Fruit fly (Drosophila melanogaster) whole organism, embryonic: ENCODE results near the gene ksr.

Experiments
- Atf-2 ChIP-seq: fragments of 200-800 bp; sonication (Bioruptor generic); optimal IDR thresholded peaks from 2 replicates; lab custom pipeline; 2016; ENCODE audit warnings: missing biosample characterization, missing genetic modification characterization
- CG10431 ChIP-seq: fragments of 200-800 bp; sonication (Bioruptor generic); optimal IDR thresholded peaks from 3 replicates; lab custom pipeline; 2018; ENCODE audit warnings: missing biosample characterization, mild to moderate bottlenecking, missing genetic modification characterization
- CG10543 ChIP-seq: fragments of 200-800 bp; sonication (Bioruptor generic); optimal IDR thresholded peaks from 3 replicates; lab custom pipeline; 2017; ENCODE audit warnings: missing biosample characterization, mild to moderate bottlenecking, missing genetic modification characterization, moderate library complexity
- CG11456 ChIP-seq: fragments of 200-800 bp; sonication (Bioruptor generic); IDR thresholded peaks from 3 replicates; pipeline ENCODE4 v1.3.6; 2022; ENCODE audit warnings: missing biosample characterization, missing genetic modification characterization
- CG11560 ChIP-seq: fragments of 200-800 bp; sonication (Bioruptor generic); IDR thresholded peaks from 3 replicates; pipeline ENCODE4 v1.3.6; 2022; ENCODE audit warnings: missing biosample characterization, missing genetic modification characterization
- CG12219 ChIP-seq: fragments of 200-800 bp; sonication (Bioruptor generic); optimal IDR thresholded peaks from 3 replicates; lab custom pipeline; 2018; ENCODE audit warnings: missing biosample characterization, mild to moderate bottlenecking, missing genetic modification characterization
- CG15514 ChIP-seq: fragments of 200-800 bp; sonication (Bioruptor generic); optimal IDR thresholded peaks from 3 replicates; lab custom pipeline; 2017; ENCODE audit warnings: missing biosample characterization, missing genetic modification characterization, mild to moderate bottlenecking, moderate library complexity, missing genetic modification reagents
- CG15696 ChIP-seq: fragments of 200-800 bp; sonication (Bioruptor generic); optimal IDR thresholded peaks from 2 replicates; lab custom pipeline; 2019; ENCODE audit warnings: missing biosample characterization, mild to moderate bottlenecking, missing genetic modification characterization, moderate library complexity
- CG16813 ChIP-seq: fragments of 200-800 bp; sonication (Bioruptor generic); IDR thresholded peaks from 3 replicates; pipeline ENCODE4 v1.3.6; 2022; ENCODE audit warnings: missing biosample characterization, missing genetic modification characterization; ENCODE audit not compliant: partially characterized antibody
- CG18764 ChIP-seq: fragments of 200-800 bp; sonication (Bioruptor generic); optimal IDR thresholded peaks from 3 replicates; lab custom pipeline; 2016; ENCODE audit warnings: missing biosample characterization, missing genetic modification characterization
- CG30431 ChIP-seq: fragments of 200-800 bp; sonication (Bioruptor generic); optimal IDR thresholded peaks from 2 replicates; lab custom pipeline; 2017; ENCODE audit warnings: missing biosample characterization, missing genetic modification characterization
- CG3847 ChIP-seq: fragments of 200-800 bp; sonication (Bioruptor generic); IDR thresholded peaks from 2 replicates; pipeline ENCODE4 v1.3.6; 2022; ENCODE audit warnings: missing biosample characterization, missing genetic modification characterization
- CG4404 ChIP-seq: fragments of 200-800 bp; sonication (Bioruptor generic); IDR thresholded peaks from 2 replicates; pipeline ENCODE4 v1.3.6; 2022; ENCODE audit warnings: missing biosample characterization, missing genetic modification characterization
- CG6683 ChIP-seq: fragments of 200-800 bp; sonication (Bioruptor generic); optimal IDR thresholded peaks from 2 replicates; lab custom pipeline; 2017; ENCODE audit warnings: missing biosample characterization, mild to moderate bottlenecking, missing genetic modification characterization, missing genetic modification reagents
- CG7357 ChIP-seq: fragments of 200-800 bp; sonication (Bioruptor generic); IDR thresholded peaks from 3 replicates; pipeline ENCODE4 v1.3.6; 2022; ENCODE audit warnings: missing biosample characterization, missing genetic modification characterization
- CG7928 ChIP-seq: fragments of 200-800 bp; sonication (Bioruptor generic); optimal IDR thresholded peaks from 2 replicates; lab custom pipeline; 2017; ENCODE audit warnings: missing biosample characterization, mild to moderate bottlenecking, missing genetic modification characterization
- CG8388 ChIP-seq: fragments of 200-800 bp; sonication (Bioruptor generic); optimal IDR thresholded peaks from 2 replicates; lab custom pipeline; 2019; ENCODE audit warnings: missing biosample characterization, mild to moderate bottlenecking, missing genetic modification characterization, moderate library complexity
- CG9727 ChIP-seq: fragments of 200-800 bp; sonication (Bioruptor generic); optimal IDR thresholded peaks from 3 replicates; lab custom pipeline; 2017; ENCODE audit warnings: missing biosample characterization, mild to moderate bottlenecking, missing genetic modification characterization
- E2f1 ChIP-seq: fragments of 200-800 bp; sonication (Bioruptor generic); IDR thresholded peaks from 2 replicates; pipeline ENCODE4 v1.3.6; 2022; ENCODE audit warnings: missing biosample characterization, missing genetic modification characterization
- Hand ChIP-seq: fragments of 200-800 bp; sonication (Bioruptor generic); optimal IDR thresholded peaks from 2 replicates; lab custom pipeline; 2017; ENCODE audit warnings: mild to moderate bottlenecking, missing biosample characterization, missing genetic modification reagents, missing genetic modification characterization
- Hey ChIP-seq: fragments of 200-800 bp; sonication (Bioruptor generic); optimal IDR thresholded peaks from 3 replicates; lab custom pipeline; 2018; ENCODE audit warnings: missing biosample characterization, mild to moderate bottlenecking, missing genetic modification characterization
- Hr78 ChIP-seq, 2 experiments: fragments of 200-800 bp in 1 of 2; fragments of >200 bp in 1 of 2; sonication (Bioruptor generic) in 1 of 2; optimal IDR thresholded peaks; 2 replicates each; lab custom pipeline; 2017 to 2019; ENCODE audit warnings: missing biosample characterization in 2 of 2, missing genetic modification characterization in 2 of 2, mild to moderate bottlenecking in 1 of 2, moderate library complexity in 1 of 2
- MBD-R2 ChIP-seq: fragments of 200-800 bp; sonication (Bioruptor generic); IDR thresholded peaks from 2 replicates; pipeline ENCODE4 v1.3.6; 2022; ENCODE audit warnings: missing biosample characterization, missing genetic modification characterization
- Nf-YA ChIP-seq: fragments of 200-800 bp; sonication (Bioruptor generic); IDR thresholded peaks from 2 replicates; pipeline ENCODE4 v1.3.6; 2022; ENCODE audit warnings: missing biosample characterization, missing genetic modification characterization
- NfI ChIP-seq: fragments of 200-800 bp; sonication (Bioruptor generic); optimal IDR thresholded peaks from 3 replicates; lab custom pipeline; 2018; ENCODE audit warnings: missing biosample characterization, mild to moderate bottlenecking, missing genetic modification characterization, moderate library complexity
- Ptx1 ChIP-seq: fragments of 200-800 bp; sonication (Bioruptor generic); IDR thresholded peaks from 2 replicates; pipeline ENCODE4 v1.3.6; 2022; ENCODE audit warnings: missing biosample characterization, missing genetic modification characterization
- Spps ChIP-seq: fragments of 200-800 bp; sonication (Bioruptor generic); optimal IDR thresholded peaks from 2 replicates; lab custom pipeline; 2018; ENCODE audit warnings: missing biosample characterization, mild to moderate bottlenecking, missing genetic modification characterization
- Sry-β ChIP-seq: fragments of 200-800 bp; sonication (Bioruptor generic); optimal IDR thresholded peaks from 2 replicates; lab custom pipeline; 2018; ENCODE audit warnings: missing biosample characterization, mild to moderate bottlenecking, missing genetic modification characterization, moderate library complexity
- Usf ChIP-seq: fragments of 200-800 bp; sonication (Bioruptor generic); optimal IDR thresholded peaks from 2 replicates; lab custom pipeline; 2017; ENCODE audit warnings: missing genotype, missing biosample characterization, missing genetic modification characterization
- ab ChIP-seq: fragments of 200-800 bp; sonication (Bioruptor generic); optimal IDR thresholded peaks from 2 replicates; lab custom pipeline; 2016; ENCODE audit warnings: missing biosample characterization, missing genetic modification characterization
- da ChIP-seq: fragments of 200-800 bp; sonication (Bioruptor generic); optimal IDR thresholded peaks from 2 replicates; lab custom pipeline; 2016; ENCODE audit warnings: missing biosample characterization, missing genetic modification characterization
- dm ChIP-seq: fragments of 200-800 bp; sonication (Bioruptor generic); optimal IDR thresholded peaks from 3 replicates; lab custom pipeline; 2016; ENCODE audit warnings: missing biosample characterization, missing genetic modification characterization
- dpn ChIP-seq, 2 experiments: fragments of 200-800 bp; sonication (Bioruptor generic); optimal IDR thresholded peaks; 3 replicates each; lab custom pipeline; 2016; ENCODE audit warnings: missing biosample characterization in 2 of 2, missing genetic modification characterization in 2 of 2
- dysf ChIP-seq: fragments of 200-800 bp; sonication (Bioruptor generic); IDR thresholded peaks from 3 replicates; pipeline ENCODE4 v1.3.6; 2022; ENCODE audit warnings: missing biosample characterization, missing genetic modification characterization
- ems ChIP-seq: fragments of 200-800 bp; sonication (Bioruptor generic); optimal IDR thresholded peaks from 3 replicates; lab custom pipeline; 2016; ENCODE audit warnings: missing biosample characterization, missing genetic modification characterization
- gcm ChIP-seq: fragments of 200-800 bp; sonication (Bioruptor generic); optimal IDR thresholded peaks from 2 replicates; lab custom pipeline; 2019; ENCODE audit warnings: missing biosample characterization, mild to moderate bottlenecking, missing genetic modification characterization, moderate library complexity
- gfzf ChIP-seq: fragments of 200-800 bp; sonication (Bioruptor generic); optimal IDR thresholded peaks from 2 replicates; lab custom pipeline; 2016; ENCODE audit warnings: missing biosample characterization, mild to moderate bottlenecking, missing genetic modification characterization, moderate library complexity
- ham ChIP-seq: fragments of 200-800 bp; sonication (Bioruptor generic); IDR thresholded peaks from 2 replicates; pipeline ENCODE4 v1.3.6; 2022; ENCODE audit warnings: missing biosample characterization, missing genetic modification characterization
- hkb ChIP-seq, 2 experiments: fragments of 200-800 bp in 1 of 2; fragments of >200 bp in 1 of 2; sonication (Bioruptor generic) in 1 of 2; IDR thresholded peaks in 1 of 2; optimal IDR thresholded peaks in 1 of 2; 2 replicates each; pipeline versions ENCODE4 v1.3.6 to Lab custom; 2017 to 2022; ENCODE audit warnings: missing biosample characterization in 1 of 2, missing genetic modification characterization in 1 of 2
- lilli ChIP-seq: fragments of 200-800 bp; sonication (Bioruptor generic); optimal IDR thresholded peaks from 3 replicates; lab custom pipeline; 2016; ENCODE audit warnings: missing biosample characterization, missing genetic modification characterization
- mirr ChIP-seq: fragments of 200-800 bp; sonication (Bioruptor generic); optimal IDR thresholded peaks from 3 replicates; lab custom pipeline; 2018; ENCODE audit warnings: missing biosample characterization, mild to moderate bottlenecking, missing genetic modification characterization
- mld ChIP-seq: fragments of 200-800 bp; sonication (Bioruptor generic); IDR thresholded peaks from 3 replicates; pipeline ENCODE4 v1.3.6; 2022; ENCODE audit warnings: missing biosample characterization, missing genetic modification characterization; ENCODE audit not compliant: partially characterized antibody
- prd ChIP-seq, 3 experiments: fragments of >200 bp in 2 of 3; fragments of 200-800 bp in 1 of 3; sonication (Bioruptor generic) in 1 of 3; optimal IDR thresholded peaks in 2 of 3; IDR thresholded peaks in 1 of 3; 2 replicates in 2 of 3; 3 replicates in 1 of 3; pipeline versions ENCODE4 v1.3.6 to Lab custom; 2017 to 2022; ENCODE audit warnings: missing biosample characterization in 1 of 3, missing genetic modification characterization in 1 of 3
- rib ChIP-seq: fragments of 200-800 bp; sonication (Bioruptor generic); IDR thresholded peaks from 2 replicates; pipeline ENCODE4 v1.3.6; 2022; ENCODE audit warnings: missing biosample characterization, missing genetic modification characterization
- row ChIP-seq: fragments of 200-800 bp; sonication (Bioruptor generic); IDR thresholded peaks from 3 replicates; pipeline ENCODE4 v1.3.6; 2022; ENCODE audit warnings: missing biosample characterization, missing genetic modification characterization
- sens-2 ChIP-seq: fragments of 200-800 bp; sonication (Bioruptor generic); IDR thresholded peaks from 2 replicates; pipeline ENCODE4 v1.3.6; 2022; ENCODE audit warnings: missing biosample characterization, missing genetic modification characterization
- slbo ChIP-seq: fragments of 200-800 bp; sonication (Bioruptor generic); IDR thresholded peaks from 2 replicates; pipeline ENCODE4 v1.3.6; 2022; ENCODE audit warnings: missing biosample characterization, missing genetic modification characterization
- sna ChIP-seq: fragments of 200-800 bp; sonication (Bioruptor generic); IDR thresholded peaks from 2 replicates; pipeline ENCODE4 v1.3.6; 2022; ENCODE audit warnings: missing biosample characterization, missing genetic modification characterization; ENCODE audit not compliant: partially characterized antibody
- stc ChIP-seq: fragments of 200-800 bp; sonication (Bioruptor generic); IDR thresholded peaks from 2 replicates; pipeline ENCODE4 v1.3.6; 2022; ENCODE audit warnings: missing biosample characterization, missing genetic modification characterization
- wek ChIP-seq: fragments of 200-800 bp; sonication (Bioruptor generic); optimal IDR thresholded peaks from 3 replicates; lab custom pipeline; 2018; ENCODE audit warnings: missing biosample characterization, mild to moderate bottlenecking, missing genetic modification characterization, moderate library complexity
- zen ChIP-seq: fragments of 200-800 bp; sonication (Bioruptor generic); optimal IDR thresholded peaks from 3 replicates; lab custom pipeline; 2018; ENCODE audit warnings: missing biosample characterization, mild to moderate bottlenecking, missing genetic modification characterization, moderate library complexity

ksr gene

dm6 chr3R:5516582-5517001 is 32.9 kb upstream of the ksr start (continued):
- TF ChIP-seq CG6683 (no peak), CG12219 (GFP tag; lab: Kevin White, UChicago) (no peak), MBD-R2 (GFP tag; lab: Robert Waterston, UW) (no peak), CG15514 (GFP tag; lab: Kevin White, UChicago) (no peak), mirr (GFP tag; lab: Kevin White, UChicago) (no peak), Atf-2 (no peak), gfzf (GFP tag; lab: Kevin White, UChicago) (peak; percentile 85), E2f1 (no peak), row (GFP tag; lab: Robert Waterston, UW) (no peak), wek (GFP tag; lab: Kevin White, UChicago) (no peak), prd (optimal IDR thresholded peaks at IDR 0.05; lab: Kevin White, UChicago) (no peak), prd (GFP tag; IDR thresholded peaks at IDR 0.05; lab: Robert Waterston, UW) (no peak), zen (tag; lab: Kevin White, UChicago) (no peak), stc (no peak), dpn (GFP tag; optimal IDR thresholded peaks at IDR 0.05; lab: Kevin White, UChicago) (no peak), CG11456 (GFP tag; lab: Robert Waterston, UW) (no peak), slbo (no peak), CG30431 (GFP tag; lab: Kevin White, UChicago) (no peak), Hand (no peak), NfI (GFP tag; lab: Kevin White, UChicago) (no peak), CG10543 (GFP tag; lab: Kevin White, UChicago) (no peak), CG15696 (no peak), dm (GFP tag; lab: Kevin White, UChicago) (no peak), sens-2 (GFP tag; lab: Robert Waterston, UW) (no peak), mld (GFP tag; lab: Robert Waterston, UW) (no peak), Spps (tag; lab: Kevin White, UChicago) (no peak), da (GFP tag; lab: Kevin White, UChicago) (no peak), Sry-β (GFP tag; lab: Kevin White, UChicago) (no peak), dysf (GFP tag; lab: Robert Waterston, UW) (no peak), CG18764 (no peak), Ptx1 (GFP tag; lab: Robert Waterston, UW) (no peak), gcm (GFP tag; lab: Kevin White, UChicago) (no peak), ab (GFP tag; lab: Kevin White, UChicago) (no peak), Usf (GFP tag; lab: Kevin White, UChicago) (no peak), sna (GFP tag; lab: Robert Waterston, UW) (no peak), lilli (GFP tag; lab: Kevin White, UChicago) (no peak), ham (no peak), CG8388 (no peak), CG7928 (GFP tag; lab: Kevin White, UChicago) (no peak), CG11560 (tag; lab: Robert Waterston, UW) (no peak), Hey (tag; lab: Kevin White, UChicago) (no peak), Hr78 (GFP tag; optimal IDR thresholded peaks at IDR 0.05; lab: Kevin White, UChicago) (no peak), CG9727 (GFP tag; lab: Kevin White, UChicago) (no peak), rib (no peak), ems (GFP tag; lab: Kevin White, UChicago) (peak; percentile 12), CG16813 (GFP tag; lab: Robert Waterston, UW) (no peak), CG4404 (GFP tag; lab: Robert Waterston, UW) (no peak), CG3847 (peak; percentile 53), hkb (optimal IDR thresholded peaks at IDR 0.05; lab: Kevin White, UChicago) (no peak), hkb (GFP tag; IDR thresholded peaks at IDR 0.05; lab: Robert Waterston, UW) (no peak), CG10431 (GFP tag; lab: Kevin White, UChicago) (no peak), Nf-YA (no peak), CG7357 (GFP tag; lab: Robert Waterston, UW) (no peak)
